Fruit fly (Drosophila melanogaster): ENCODE data around the gene Sfxn1-3.
A peak's percentile ranks its signal among the peaks of the same experiment; 100 is the strongest.

Gene Sfxn1-3

dm6 chr3R:4353569-4353968, 24.8 kb upstream of the Sfxn1-3 start:
- TF ChIP-seq tll (GFP tag; optimal IDR thresholded peaks at IDR 0.05) (no peak), chinmo (GFP tag; IDR thresholded peaks at IDR 0.05; ENCODE audit: partially characterized antibody) (no peak), Deaf1 (tag; optimal IDR thresholded peaks at IDR 0.05) (peak; percentile 21), seq (GFP tag; IDR thresholded peaks at IDR 0.05) (peak; percentile 62; the same call in 1 of the 2 replicates), sim (GFP tag; IDR thresholded peaks at IDR 0.05) (no peak), Nf-YB (GFP tag; optimal IDR thresholded peaks at IDR 0.05) (peak; percentile 56), Six4 (GFP tag; optimal IDR thresholded peaks at IDR 0.05) (no peak), Nf-YC (tag; optimal IDR thresholded peaks at IDR 0.05) (peak; percentile 65), CG4424 (GFP tag; optimal IDR thresholded peaks at IDR 0.05) (no peak)

dm6 chr3R:4359625-4360024, 18.8 kb upstream of the Sfxn1-3 start, which contains the start of gene CG1090:
Gene CG1090 (plus strand): TSS chr3R:4359883.
- TF ChIP-seq CG2199 (GFP tag; IDR thresholded peaks at IDR 0.05): 0 out of 3 replicates have a peak, but pooled peaks have one; percentile 36
- no peak for TF ChIP-seq ssp (GFP tag; IDR thresholded peaks at IDR 0.05)
- TF ChIP-seq CG15514 (GFP tag; optimal IDR thresholded peaks at IDR 0.05): peak; percentile 56
- peak; percentile 70 for TF ChIP-seq CG18599 (GFP tag; optimal IDR thresholded peaks at IDR 0.05)
- TF ChIP-seq E2f2 (GFP tag; IDR thresholded peaks at IDR 0.05): no peak
- TF ChIP-seq HLHmδ (GFP tag; optimal IDR thresholded peaks at IDR 0.05): peak; percentile 4
- TF ChIP-seq CG18619 (GFP tag; optimal IDR thresholded peaks at IDR 0.05): no peak
- TF ChIP-seq Meics (GFP tag; optimal IDR thresholded peaks at IDR 0.05): peak; percentile 52
- peak; percentile 8 for TF ChIP-seq Jarid2 (GFP tag; optimal IDR thresholded peaks at IDR 0.05)
- peak; percentile 60 for TF ChIP-seq Hand (GFP tag; optimal IDR thresholded peaks at IDR 0.05)
- 0 out of 2 replicates have a peak, but pooled peaks have one; percentile 4 for TF ChIP-seq ara (GFP tag; IDR thresholded peaks at IDR 0.05)
- TF ChIP-seq CG10979 (tag; optimal IDR thresholded peaks at IDR 0.05): no peak
- TF ChIP-seq Nf-YA (GFP tag; IDR thresholded peaks at IDR 0.05): no peak
- peak; percentile 55 for TF ChIP-seq BtbVII (GFP tag; optimal IDR thresholded peaks at IDR 0.05)
- no peak for TF ChIP-seq CG7963 (GFP tag; IDR thresholded peaks at IDR 0.05; ENCODE audit: partially characterized antibody)
- peak; percentile 46 for TF ChIP-seq CG2116 (GFP tag; optimal IDR thresholded peaks at IDR 0.05)
- no peak for TF ChIP-seq HmgD (GFP tag; optimal IDR thresholded peaks at IDR 0.05)
- peak; percentile 24 for TF ChIP-seq CG5180 (GFP tag; optimal IDR thresholded peaks at IDR 0.05)
- no peak for TF ChIP-seq CG7271 (tag; optimal IDR thresholded peaks at IDR 0.05)
- TF ChIP-seq CG3407 (GFP tag; optimal IDR thresholded peaks at IDR 0.05): no peak
- peak; percentile 55; the same call in 1 of the 2 replicates for TF ChIP-seq onecut (GFP tag; IDR thresholded peaks at IDR 0.05)
- no peak for TF ChIP-seq sc (optimal IDR thresholded peaks at IDR 0.05)
- TF ChIP-seq sc (GFP tag; optimal IDR thresholded peaks at IDR 0.05): no peak
- TF ChIP-seq CG6813 (GFP tag; optimal IDR thresholded peaks at IDR 0.05): peak; percentile 37
- peak; percentile 47 for TF ChIP-seq Hmr (GFP tag; optimal IDR thresholded peaks at IDR 0.05)
- 0 out of 3 replicates have a peak, but pooled peaks have one; percentile 6 for TF ChIP-seq zfh1 (GFP tag; IDR thresholded peaks at IDR 0.05)
- 0 out of 2 replicates have a peak, but pooled peaks have one; percentile 13 for TF ChIP-seq lmd (GFP tag; IDR thresholded peaks at IDR 0.05)
- peak; percentile 10 for TF ChIP-seq CG12659 (GFP tag; optimal IDR thresholded peaks at IDR 0.05)
- peak; percentile 39; the same call in 1 of the 3 replicates for TF ChIP-seq CG6175 (GFP tag; IDR thresholded peaks at IDR 0.05)
- TF ChIP-seq CG6683 (GFP tag; optimal IDR thresholded peaks at IDR 0.05): no peak
- TF ChIP-seq unc-4 (GFP tag; IDR thresholded peaks at IDR 0.05; ENCODE audit: partially characterized antibody): 0 out of 2 replicates have a peak, but pooled peaks have one; percentile 29
- TF ChIP-seq CG34376 (GFP tag; optimal IDR thresholded peaks at IDR 0.05): peak; percentile 73
- peak; percentile 22 for TF ChIP-seq nau (GFP tag; optimal IDR thresholded peaks at IDR 0.05)
- TF ChIP-seq Deaf1 (tag; optimal IDR thresholded peaks at IDR 0.05): peak; percentile 95
- TF ChIP-seq Ets65A (GFP tag): peak; percentile 60
- TF ChIP-seq abd-A (tag; optimal IDR thresholded peaks at IDR 0.05): peak; percentile 67
- TF ChIP-seq schlank (tag; optimal IDR thresholded peaks at IDR 0.05): peak; percentile 38
- TF ChIP-seq hkb (optimal IDR thresholded peaks at IDR 0.05): no peak
- peak; percentile 56; the same call in 1 of the 2 replicates for TF ChIP-seq hkb (GFP tag; IDR thresholded peaks at IDR 0.05)
- TF ChIP-seq CG17328 (GFP tag; IDR thresholded peaks at IDR 0.05): peak; percentile 23; the same call in 1 of the 2 replicates
